Worm (Caenorhabditis elegans) whole organism, young adult: Measurements from ENCODE around the gene R10E9.4.
A peak's percentile ranks its signal among the peaks of the same experiment; 100 is the strongest.

Experiments
- B0035.1 ChIP-seq: sonication (generic microtip); optimal IDR thresholded peaks from 2 replicates; lab custom pipeline; 2016; ENCODE audit warnings: missing genetic modification characterization, mild to moderate bottlenecking, missing compliant biosample characterization, missing genotype, missing genetic modification reagents
- C06A6.2 ChIP-seq: fragments of 200-800 bp; sonication (Bioruptor generic); conservative IDR thresholded peaks from 2 replicates; pipeline ENCODE4 v1.3.6; 2022; ENCODE audit warnings: missing genetic modification characterization, missing compliant biosample characterization
- F10E7.11 ChIP-seq: sonication (generic microtip); optimal IDR thresholded peaks from 2 replicates; lab custom pipeline; 2017; ENCODE audit warnings: mild to moderate bottlenecking, missing genetic modification characterization, moderate library complexity, missing compliant biosample characterization
- F49E8.2 ChIP-seq: sonication (generic microtip); optimal IDR thresholded peaks from 3 replicates; lab custom pipeline; 2017; ENCODE audit warnings: missing genetic modification characterization, mild to moderate bottlenecking, missing compliant biosample characterization, antibody characterized with exemption, moderate library complexity; ENCODE audit not compliant: insufficient read depth
- F52B5.7 ChIP-seq: sonication (generic microtip); optimal IDR thresholded peaks from 2 replicates; lab custom pipeline; 2016; ENCODE audit warnings: mild to moderate bottlenecking, missing genetic modification characterization, missing compliant biosample characterization
- F55B11.4 ChIP-seq: sonication (generic microtip); optimal IDR thresholded peaks from 2 replicates; lab custom pipeline; 2016; ENCODE audit warnings: missing compliant biosample characterization, missing genetic modification characterization, borderline replicate concordance; ENCODE audit not compliant: insufficient read depth
- F57A8.1 ChIP-seq: fragments of 200-800 bp; sonication (Bioruptor generic); optimal IDR thresholded peaks from 2 replicates; lab custom pipeline; 2018; ENCODE audit warnings: mild to moderate bottlenecking, missing genetic modification characterization, moderate library complexity, missing compliant biosample characterization
- Y56A3A.18 ChIP-seq: fragments of 200-800 bp; sonication (Bioruptor generic); IDR thresholded peaks from 2 replicates; pipeline ENCODE4 v1.3.6; 2022; ENCODE audit warnings: missing genetic modification reagents, missing genetic modification characterization, missing compliant biosample characterization
- ama-1 ChIP-seq, 3 experiments: fragments of 150-350 bp in 1 of 3; sonication (generic microtip) in 2 of 3; optimal IDR thresholded peaks; 2 replicates each; lab custom pipeline; 2014 to 2018; ENCODE audit warnings: missing biosample characterization in 2 of 3, missing genetic modification characterization in 2 of 3, missing genetic modification reagents in 2 of 3
- athp-1 ChIP-seq: sonication (generic microtip); optimal IDR thresholded peaks from 2 replicates; lab custom pipeline; 2017; ENCODE audit warnings: mild to moderate bottlenecking, missing genetic modification characterization, missing compliant biosample characterization
- attf-3 ChIP-seq: fragments of 200-800 bp; sonication (Bioruptor generic); conservative IDR thresholded peaks from 2 replicates; pipeline ENCODE4 v1.3.6; 2022; ENCODE audit warnings: missing genetic modification reagents, missing genetic modification characterization, missing compliant biosample characterization
- attf-5 ChIP-seq: fragments of 200-800 bp; sonication (Bioruptor generic); optimal IDR thresholded peaks from 2 replicates; lab custom pipeline; 2018; ENCODE audit warnings: mild to moderate bottlenecking, missing genetic modification characterization, missing compliant biosample characterization
- attf-6 ChIP-seq: fragments of 200-800 bp; sonication (Bioruptor generic); IDR thresholded peaks from 2 replicates; pipeline ENCODE4 v1.3.6; 2022; ENCODE audit warnings: missing genetic modification reagents, missing genetic modification characterization, missing compliant biosample characterization
- cebp-1 ChIP-seq, 2 experiments: fragments of 200-800 bp in 1 of 2; sonication (Bioruptor generic) in 1 of 2; sonication (generic microtip) in 1 of 2; IDR thresholded peaks in 1 of 2; optimal IDR thresholded peaks in 1 of 2; 2 replicates each; pipeline versions ENCODE4 v1.3.6 to Lab custom; 2017 to 2022; ENCODE audit warnings: missing compliant biosample characterization in 2 of 2, missing genetic modification characterization in 2 of 2, mild to moderate bottlenecking in 1 of 2, missing genetic modification reagents in 1 of 2, moderate library complexity in 1 of 2
- ceh-58 ChIP-seq: fragments of 200-800 bp; sonication (Bioruptor generic); IDR thresholded peaks from 2 replicates; pipeline ENCODE4 v1.3.6; 2022; ENCODE audit warnings: missing genetic modification characterization, missing compliant biosample characterization
- ceh-79 ChIP-seq: sonication (generic microtip); optimal IDR thresholded peaks from 2 replicates; lab custom pipeline; 2017; ENCODE audit warnings: mild to moderate bottlenecking, missing genetic modification characterization, missing compliant biosample characterization
- ceh-91 ChIP-seq: fragments of 200-800 bp; sonication (Bioruptor generic); IDR thresholded peaks from 2 replicates; pipeline ENCODE4 v1.3.6; 2022; ENCODE audit warnings: missing genetic modification reagents, missing genetic modification characterization, missing compliant biosample characterization
- die-1 ChIP-seq: sonication (generic microtip); optimal IDR thresholded peaks from 2 replicates; lab custom pipeline; 2016; ENCODE audit warnings: missing genotype, mild to moderate bottlenecking, missing genetic modification characterization, missing compliant biosample characterization
- dox-1 ChIP-seq: fragments of 200-800 bp; sonication (Bioruptor generic); IDR thresholded peaks from 2 replicates; pipeline ENCODE4 v1.3.6; 2022; ENCODE audit warnings: missing genetic modification reagents, missing genetic modification characterization, missing compliant biosample characterization
- efl-1 ChIP-seq: fragments of 150-350 bp; optimal IDR thresholded peaks from 2 replicates; lab custom pipeline; 2014; ENCODE audit warnings: missing biosample characterization, missing genetic modification reagents, missing genetic modification characterization
- ets-4 ChIP-seq: fragments of 200-800 bp; sonication (Bioruptor generic); optimal IDR thresholded peaks from 2 replicates; lab custom pipeline; 2018; ENCODE audit warnings: mild to moderate bottlenecking, missing genetic modification characterization, missing compliant biosample characterization
- gei-17 ChIP-seq: fragments of 200-800 bp; sonication (Bioruptor generic); optimal IDR thresholded peaks from 2 replicates; lab custom pipeline; 2018; ENCODE audit warnings: mild to moderate bottlenecking, missing genetic modification characterization, missing compliant biosample characterization
- hrde-1 ChIP-seq: sonication (generic microtip); optimal IDR thresholded peaks from 2 replicates; lab custom pipeline; 2016; ENCODE audit warnings: missing genetic modification characterization, mild to moderate bottlenecking, missing compliant biosample characterization, moderate library complexity, missing genotype, missing genetic modification reagents, borderline replicate concordance
- lin-26 ChIP-seq: fragments of 200-800 bp; sonication (Bioruptor generic); IDR thresholded peaks from 2 replicates; pipeline ENCODE4 v1.3.6; 2022; ENCODE audit warnings: missing genetic modification reagents, missing genetic modification characterization, missing compliant biosample characterization
- lin-54 ChIP-seq: fragments of 200-800 bp; sonication (Bioruptor generic); optimal IDR thresholded peaks from 2 replicates; lab custom pipeline; 2018; ENCODE audit warnings: mild to moderate bottlenecking, missing genetic modification characterization, missing compliant biosample characterization
- lir-1 ChIP-seq: fragments of 200-800 bp; sonication (Bioruptor generic); conservative IDR thresholded peaks from 2 replicates; pipeline ENCODE4 v1.3.6; 2022; ENCODE audit warnings: missing genetic modification reagents, missing genetic modification characterization, missing compliant biosample characterization
- madf-3 ChIP-seq: fragments of 200-800 bp; sonication (Bioruptor generic); IDR thresholded peaks from 2 replicates; pipeline ENCODE4 v1.3.6; 2022; ENCODE audit warnings: missing genetic modification reagents, missing genetic modification characterization, missing compliant biosample characterization
- mxl-1 ChIP-seq: sonication (generic microtip); optimal IDR thresholded peaks from 2 replicates; lab custom pipeline; 2016; ENCODE audit warnings: missing genetic modification characterization, missing compliant biosample characterization
- nfya-1 ChIP-seq: sonication (generic microtip); optimal IDR thresholded peaks from 2 replicates; lab custom pipeline; 2017; ENCODE audit warnings: antibody characterized with exemption, missing compliant biosample characterization, missing genetic modification characterization, borderline replicate concordance; ENCODE audit not compliant: insufficient read depth
- nfyb-1 ChIP-seq: fragments of 200-800 bp; sonication (Bioruptor generic); IDR thresholded peaks from 2 replicates; pipeline ENCODE4 v1.3.6; 2022; ENCODE audit warnings: missing genetic modification reagents, missing genetic modification characterization, missing compliant biosample characterization
- rcor-1 ChIP-seq: fragments of 200-800 bp; sonication (Bioruptor generic); IDR thresholded peaks from 2 replicates; pipeline ENCODE4 v1.3.6; 2022; ENCODE audit warnings: missing genetic modification reagents, missing genetic modification characterization, missing compliant biosample characterization
- sea-2 ChIP-seq: fragments of 200-800 bp; sonication (Bioruptor generic); IDR thresholded peaks from 2 replicates; pipeline ENCODE4 v1.3.6; 2022; ENCODE audit warnings: missing genetic modification characterization, missing compliant biosample characterization
- snpc-4 ChIP-seq, 5 experiments: fragments of 150-350 bp in 1 of 5; sonication (generic microtip) in 4 of 5; optimal IDR thresholded peaks; 2 replicates each; lab custom pipeline; 2014 to 2018; ENCODE audit warnings: missing genetic modification characterization in 5 of 5, missing biosample characterization in 3 of 5, antibody characterized with exemption in 2 of 5, mild to moderate bottlenecking in 2 of 5, missing compliant biosample characterization in 2 of 5, missing genotype in 2 of 5, moderate library complexity in 2 of 5, missing genetic modification reagents in 1 of 5
- tbx-9 ChIP-seq: sonication (generic microtip); optimal IDR thresholded peaks from 2 replicates; lab custom pipeline; 2016; ENCODE audit warnings: borderline replicate concordance, missing genetic modification characterization, inconsistent platforms, missing compliant biosample characterization
- unc-130 ChIP-seq: sonication (generic microtip); optimal IDR thresholded peaks from 2 replicates; lab custom pipeline; 2016; ENCODE audit warnings: missing genetic modification reagents, missing genetic modification characterization, missing compliant biosample characterization
- xnd-1 ChIP-seq: sonication (generic microtip); optimal IDR thresholded peaks from 2 replicates; lab custom pipeline; 2016; ENCODE audit warnings: missing genotype, missing genetic modification reagents, missing genetic modification characterization, missing compliant biosample characterization
- zfh-2 ChIP-seq: fragments of 200-800 bp; sonication (Bioruptor generic); conservative IDR thresholded peaks from 2 replicates; pipeline ENCODE4 v1.3.6; 2022; ENCODE audit warnings: missing genetic modification reagents, missing genetic modification characterization, missing compliant biosample characterization
- ztf-18 ChIP-seq: sonication (generic microtip); optimal IDR thresholded peaks from 2 replicates; lab custom pipeline; 2016; ENCODE audit warnings: missing genotype, mild to moderate bottlenecking, missing genetic modification characterization, missing compliant biosample characterization
- ztf-26 ChIP-seq: sonication (generic microtip); optimal IDR thresholded peaks from 2 replicates; lab custom pipeline; 2017; ENCODE audit warnings: missing genetic modification characterization, missing compliant biosample characterization
- ztf-6 ChIP-seq: fragments of 200-800 bp; sonication (Bioruptor generic); IDR thresholded peaks from 2 replicates; pipeline ENCODE4 v1.3.6; 2022; ENCODE audit warnings: missing genetic modification reagents, missing genetic modification characterization, missing compliant biosample characterization

R10E9.4 gene

DNA sequence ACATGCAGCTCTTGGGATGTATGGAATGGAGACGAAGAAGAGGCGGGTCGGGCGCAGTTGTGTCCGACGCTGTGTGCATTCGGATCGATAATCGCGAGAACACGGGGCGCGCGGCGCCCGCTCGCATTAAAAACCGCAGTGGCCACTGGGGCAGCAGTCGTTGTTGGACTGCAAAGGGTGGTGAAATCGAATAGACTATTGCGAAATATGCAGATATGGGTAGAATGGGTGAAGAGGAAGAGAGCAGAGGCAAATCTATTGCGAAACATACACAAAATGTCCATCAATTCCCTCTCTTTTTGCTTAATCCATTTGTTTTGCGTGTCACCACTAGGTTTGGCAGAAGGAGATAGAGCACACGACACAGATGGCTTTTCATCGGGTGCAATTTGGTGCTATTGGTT is 45.5 kb upstream of the R10E9.4 start (continued):
- TF ChIP-seq snpc-4 (GFP tag; optimal IDR thresholded peaks at IDR 0.05; lab: Kevin White, UChicago) (peak; percentile 17), snpc-4 (tag; optimal IDR thresholded peaks at IDR 0.05; lab: Kevin White, UChicago) (peak in 3 of 4 experiments; percentile 27 to 61 (median 41)), rcor-1 (GFP tag; lab: Robert Waterston, UW) (0 out of 2 replicates have a peak, but pooled peaks have one; percentile 12), attf-3 (GFP tag; lab: Robert Waterston, UW) (no peak), zfh-2 (peak; percentile 97), ama-1 (optimal IDR thresholded peaks at IDR 0.05; lab: Kevin White, UChicago) (peak; percentile 41), ama-1 (GFP tag; optimal IDR thresholded peaks at IDR 0.05; lab: Kevin White, UChicago) (no peak), sea-2 (GFP tag; lab: Robert Waterston, UW) (no peak), athp-1 (tag; lab: Kevin White, UChicago) (peak; percentile 2), dox-1 (GFP tag; lab: Robert Waterston, UW) (peak; percentile 51; the same call in 1 of the 2 replicates), C06A6.2 (GFP tag; lab: Robert Waterston, UW) (peak; percentile 40; the same call in 1 of the 2 replicates), cebp-1 (GFP tag; IDR thresholded peaks at IDR 0.05; lab: Robert Waterston, UW) (peak; percentile 99), cebp-1 (tag; optimal IDR thresholded peaks at IDR 0.05; lab: Kevin White, UChicago) (peak; percentile 100), ztf-18 (tag; lab: Kevin White, UChicago) (peak; percentile 31)
- TF ChIP-seq, all 124 proteins: peak for 28

DNA sequence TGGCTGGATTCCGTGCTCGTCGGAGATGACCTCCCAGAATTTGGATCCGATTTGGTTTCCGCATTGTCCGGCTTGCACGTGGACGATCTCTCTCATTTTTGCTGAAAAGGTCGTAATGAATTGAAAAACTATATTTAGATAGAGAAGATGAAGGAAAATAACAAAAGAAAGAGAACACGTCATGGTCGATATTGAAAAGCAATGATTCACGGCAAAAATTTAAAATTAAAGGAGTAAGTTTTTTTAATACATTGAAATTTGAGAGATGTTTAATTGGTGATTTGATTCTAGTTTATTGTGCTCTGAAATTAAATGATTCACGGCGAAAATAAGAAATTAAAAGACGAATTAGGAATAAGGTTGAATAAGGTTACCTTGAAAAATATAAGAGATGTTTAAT is 44.9 kb upstream of the R10E9.4 start, which contains the start of gene tbb-2:
Gene tbb-2, minus strand, starts transcription at position 101 of the 400 bp plus-strand sequence.
- TF ChIP-seq F55B11.4 (no peak), madf-3 (GFP tag; lab: Robert Waterston, UW) (0 out of 2 replicates have a peak, but pooled peaks have one; percentile 14), tbx-9 (tag; lab: Kevin White, UChicago) (no peak), ceh-79 (tag; lab: Kevin White, UChicago) (no peak), ztf-26 (tag; lab: Kevin White, UChicago) (no peak)
- TF ChIP-seq, all 124 proteins: peak for 1

DNA sequence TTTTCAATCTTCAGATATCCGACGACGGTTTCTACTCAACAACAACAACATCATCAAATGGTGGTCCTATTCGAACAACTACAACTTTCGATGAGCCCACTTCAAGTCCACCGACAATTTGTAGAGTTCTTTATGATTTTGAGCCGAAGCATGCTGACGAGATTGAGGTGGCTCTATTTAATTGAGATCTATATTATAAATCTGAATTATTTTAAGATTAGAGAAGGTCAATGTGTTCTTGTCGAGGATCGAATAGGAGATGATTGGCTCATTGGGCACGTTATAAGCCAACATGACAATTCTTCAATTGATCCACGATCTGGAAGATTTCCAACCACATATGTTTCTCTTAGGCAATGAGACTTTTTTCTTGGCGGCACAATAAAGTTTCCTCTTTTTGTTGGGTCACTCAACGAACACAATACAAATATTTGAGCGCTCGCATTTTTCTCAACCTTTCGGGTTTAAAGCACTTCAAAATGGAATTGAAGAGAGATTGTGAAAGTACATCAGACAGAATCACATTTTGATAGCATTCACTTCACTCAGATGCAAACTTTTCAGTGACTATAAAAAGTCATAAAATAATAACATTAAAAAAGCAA is 42.9 kb upstream of the R10E9.4 start:
- TF ChIP-seq dox-1 (GFP tag; lab: Robert Waterston, UW) (peak; percentile 34; the same call in 1 of the 2 replicates), attf-5 (GFP tag; lab: Kevin White, UChicago) (peak; percentile 3), zfh-2 (no peak), F10E7.11 (tag; lab: Kevin White, UChicago) (peak; percentile 72), nfyb-1 (peak; percentile 62), attf-6 (GFP tag; lab: Robert Waterston, UW) (peak; percentile 82), Y56A3A.18 (GFP tag; lab: Robert Waterston, UW) (no peak; the same call in 1 of the 2 replicates), unc-130 (GFP tag; lab: Kevin White, UChicago) (peak; percentile 92), xnd-1 (tag; lab: Kevin White, UChicago) (peak; percentile 49), F55B11.4 (no peak), efl-1 (GFP tag; lab: Kevin White, UChicago) (peak; percentile 75), F52B5.7 (tag; lab: Kevin White, UChicago) (peak; percentile 64), cebp-1 (GFP tag; IDR thresholded peaks at IDR 0.05; lab: Robert Waterston, UW) (no peak), cebp-1 (tag; optimal IDR thresholded peaks at IDR 0.05; lab: Kevin White, UChicago) (peak; percentile 63), ztf-6 (GFP tag; lab: Robert Waterston, UW) (no peak), lin-26 (peak; percentile 81), F57A8.1 (GFP tag; lab: Kevin White, UChicago) (no peak), F49E8.2 (tag; lab: Kevin White, UChicago) (peak; percentile 93), ceh-58 (GFP tag; lab: Robert Waterston, UW) (no peak), die-1 (peak; percentile 73), ceh-79 (tag; lab: Kevin White, UChicago) (peak; percentile 80), ets-4 (GFP tag; lab: Kevin White, UChicago) (no peak), ceh-91 (GFP tag; lab: Robert Waterston, UW) (peak; percentile 18; the same call in 1 of the 2 replicates), lir-1 (GFP tag; lab: Robert Waterston, UW) (no peak), hrde-1 (peak; percentile 95), nfya-1 (no peak), B0035.1 (tag; lab: Kevin White, UChicago) (peak; percentile 17), mxl-1 (tag; lab: Kevin White, UChicago) (no peak), lin-54 (GFP tag; lab: Kevin White, UChicago) (peak; percentile 66), gei-17 (GFP tag; lab: Kevin White, UChicago) (no peak)
